Fruit fly (Drosophila melanogaster) whole organism: Measurements from ENCODE around the gene UQCR-14L.

Source experiments
- CG8478 ChIP-seq: fragments of >200 bp; optimal IDR thresholded peaks from 2 replicates; lab custom pipeline; 2018; ENCODE audit warnings: inconsistent platforms
- Dll ChIP-seq: fragments of >200 bp; optimal IDR thresholded peaks from 2 replicates; lab custom pipeline; 2017
- pan ChIP-seq: fragments of >200 bp; optimal IDR thresholded peaks from 2 replicates; lab custom pipeline; 2017
- psq ChIP-seq: fragments of >200 bp; optimal IDR thresholded peaks from 2 replicates; lab custom pipeline; 2017

dm6 chr3R:28335462-28335998 lies 41.7 kb downstream of the UQCR-14L start:
- no peak for TF ChIP-seq psq (lab: Kevin White, UChicago)
- no peak for TF ChIP-seq Dll (lab: Kevin White, UChicago)
- no peak for TF ChIP-seq CG8478 (lab: Kevin White, UChicago)
- TF ChIP-seq pan (lab: Kevin White, UChicago), result no peak
